Worm (Caenorhabditis elegans) whole organism, L2 larva: ENCODE data around the gene C17H11.5.
"Not testable (repeated sequence)": the region's sequence is repeated elsewhere in the genome, so short reads cannot be mapped to it uniquely, and the experiment has no call there.

ENCODE experiments used
- mbf-1 ChIP-seq: sonication (generic microtip); optimal IDR thresholded peaks from 2 replicates; lab custom pipeline; 2017; ENCODE audit warnings: missing biosample characterization, missing genetic modification characterization
- nhr-11 ChIP-seq: fragments of 150-350 bp; optimal IDR thresholded peaks from 2 replicates; lab custom pipeline; 2014; ENCODE audit warnings: missing biosample characterization, missing genetic modification characterization
- nhr-23 ChIP-seq: fragments of 150-350 bp; optimal IDR thresholded peaks from 2 replicates; lab custom pipeline; 2014; ENCODE audit warnings: missing biosample characterization, missing genetic modification reagents, missing genetic modification characterization
- nhr-237 ChIP-seq: fragments of 150-350 bp; optimal IDR thresholded peaks from 2 replicates; lab custom pipeline; 2014; ENCODE audit warnings: missing biosample characterization, missing genetic modification characterization
- snpc-4 ChIP-seq: fragments of 150-350 bp; optimal IDR thresholded peaks from 2 replicates; lab custom pipeline; 2014; ENCODE audit warnings: missing biosample characterization, missing genetic modification characterization
- unc-39 ChIP-seq: fragments of 150-350 bp; optimal IDR thresholded peaks from 2 replicates; lab custom pipeline; 2014; ENCODE audit warnings: missing biosample characterization, missing genetic modification characterization
- unc-62 ChIP-seq: fragments of 150-350 bp; optimal IDR thresholded peaks from 2 replicates; lab custom pipeline; 2014; ENCODE audit warnings: missing biosample characterization, missing genetic modification reagents, missing genetic modification characterization

DNA sequence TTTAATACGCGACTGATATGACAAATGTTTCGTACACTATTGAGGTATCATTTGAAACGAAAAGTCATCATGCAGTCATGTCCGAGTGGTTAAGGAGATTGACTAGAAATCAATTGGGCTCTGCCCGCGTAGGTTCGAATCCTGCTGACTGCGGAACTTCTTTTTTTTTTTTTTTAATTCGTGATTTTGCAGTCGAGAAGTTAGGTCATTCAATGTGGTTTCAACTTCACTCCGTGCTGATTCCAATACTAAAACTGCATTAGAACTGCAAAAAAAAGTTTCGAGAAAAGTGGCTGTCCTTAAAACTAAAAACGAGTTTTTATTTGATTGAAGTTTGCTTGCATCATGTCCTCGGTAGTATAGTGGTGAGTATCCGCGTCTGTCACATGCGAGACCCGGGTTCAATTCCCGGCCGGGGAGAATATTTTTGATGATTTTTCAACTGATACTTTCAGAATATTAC is 30.5 kb downstream of the C17H11.5 start:
- not testable (repeated sequence) for TF ChIP-seq unc-39; nhr-23 (tag; lab: Kevin White, UChicago); nhr-11 (tag; lab: Kevin White, UChicago); nhr-237 (tag; lab: Kevin White, UChicago); snpc-4; mbf-1; unc-62 (GFP tag; lab: Kevin White, UChicago)
